Fruit fly (Drosophila melanogaster) whole organism, embryonic: Measurements from ENCODE around the gene gNacalpha.

ENCODE experiments used
- Atf6 ChIP-seq: fragments of 200-800 bp; sonication (Bioruptor generic); IDR thresholded peaks from 2 replicates; pipeline ENCODE4 v1.3.6; 2022; ENCODE audit warnings: missing biosample characterization, missing genetic modification characterization
- Awh ChIP-seq: fragments of 200-800 bp; sonication (Bioruptor generic); IDR thresholded peaks from 2 replicates; pipeline ENCODE4, ENCODE4 v1.3.6; 2022; ENCODE audit warnings: missing biosample characterization, missing genetic modification characterization
- CG10274 ChIP-seq: fragments of 200-800 bp; sonication (Bioruptor generic); optimal IDR thresholded peaks from 3 replicates; lab custom pipeline; 2017; ENCODE audit warnings: missing biosample characterization, mild to moderate bottlenecking, missing genetic modification characterization
- CG10543 ChIP-seq: fragments of 200-800 bp; sonication (Bioruptor generic); optimal IDR thresholded peaks from 3 replicates; lab custom pipeline; 2017; ENCODE audit warnings: missing biosample characterization, mild to moderate bottlenecking, missing genetic modification characterization, moderate library complexity
- CG10654 ChIP-seq: fragments of 200-800 bp; sonication (Bioruptor generic); optimal IDR thresholded peaks from 2 replicates; lab custom pipeline; 2016; ENCODE audit warnings: missing biosample characterization, missing genetic modification characterization
- CG12659 ChIP-seq: fragments of 200-800 bp; sonication (Bioruptor generic); optimal IDR thresholded peaks from 3 replicates; lab custom pipeline; 2017; ENCODE audit warnings: mild to moderate bottlenecking, missing biosample characterization, missing genetic modification reagents, missing genetic modification characterization
- CG12942 ChIP-seq: fragments of 200-800 bp; sonication (Bioruptor generic); optimal IDR thresholded peaks from 3 replicates; lab custom pipeline; 2016; ENCODE audit warnings: missing biosample characterization, missing genetic modification characterization
- CG13775 ChIP-seq: fragments of 200-800 bp; sonication (Bioruptor generic); optimal IDR thresholded peaks from 3 replicates; lab custom pipeline; 2017; ENCODE audit warnings: missing biosample characterization, mild to moderate bottlenecking, missing genetic modification characterization
- CG14014 ChIP-seq: fragments of 200-800 bp; sonication (Bioruptor generic); IDR thresholded peaks from 2 replicates; pipeline ENCODE4 v1.3.6; 2022; ENCODE audit warnings: missing biosample characterization, missing genetic modification characterization
- CG15479 ChIP-seq: fragments of 200-800 bp; sonication (Bioruptor generic); optimal IDR thresholded peaks from 3 replicates; lab custom pipeline; 2019; ENCODE audit warnings: missing biosample characterization, mild to moderate bottlenecking, missing genetic modification characterization, moderate library complexity
- CG15514 ChIP-seq: fragments of 200-800 bp; sonication (Bioruptor generic); optimal IDR thresholded peaks from 3 replicates; lab custom pipeline; 2017; ENCODE audit warnings: missing biosample characterization, missing genetic modification characterization, mild to moderate bottlenecking, moderate library complexity, missing genetic modification reagents
- CG17612 ChIP-seq: fragments of 200-800 bp; sonication (Bioruptor generic); IDR thresholded peaks from 2 replicates; pipeline ENCODE4 v1.3.6; 2022; ENCODE audit warnings: missing biosample characterization, missing genetic modification characterization
- CG1832 ChIP-seq: fragments of 200-800 bp; sonication (Bioruptor generic); optimal IDR thresholded peaks from 2 replicates; lab custom pipeline; 2017; ENCODE audit warnings: missing biosample characterization, mild to moderate bottlenecking, missing genetic modification characterization, inconsistent platforms
- CG2202 ChIP-seq: fragments of 200-800 bp; sonication (Bioruptor generic); optimal IDR thresholded peaks from 2 replicates; lab custom pipeline; 2018; ENCODE audit warnings: missing biosample characterization, mild to moderate bottlenecking, missing genetic modification characterization
- CG33213 ChIP-seq: fragments of 200-800 bp; sonication (Bioruptor generic); optimal IDR thresholded peaks from 3 replicates; lab custom pipeline; 2016; ENCODE audit warnings: missing biosample characterization, missing genetic modification characterization
- CG3407 ChIP-seq: fragments of 200-800 bp; sonication (Bioruptor generic); optimal IDR thresholded peaks from 2 replicates; lab custom pipeline; 2018; ENCODE audit warnings: missing biosample characterization, mild to moderate bottlenecking, missing genetic modification characterization
- CG42726 ChIP-seq: fragments of 200-800 bp; sonication (Bioruptor generic); IDR thresholded peaks from 2 replicates; pipeline ENCODE4 v1.3.6; 2022; ENCODE audit warnings: missing biosample characterization, missing genetic modification characterization; ENCODE audit not compliant: partially characterized antibody
- CG6813 ChIP-seq: fragments of 200-800 bp; sonication (Bioruptor generic); optimal IDR thresholded peaks from 2 replicates; lab custom pipeline; 2017; ENCODE audit warnings: missing biosample characterization, missing genetic modification characterization, mild to moderate bottlenecking, moderate library complexity, missing genetic modification reagents
- CG8388 ChIP-seq: fragments of 200-800 bp; sonication (Bioruptor generic); optimal IDR thresholded peaks from 2 replicates; lab custom pipeline; 2019; ENCODE audit warnings: missing biosample characterization, mild to moderate bottlenecking, missing genetic modification characterization, moderate library complexity
- CG9609 ChIP-seq: fragments of 200-800 bp; sonication (Bioruptor generic); optimal IDR thresholded peaks from 3 replicates; lab custom pipeline; 2016; ENCODE audit warnings: missing biosample characterization, missing genetic modification characterization
- CG9797 ChIP-seq: fragments of 200-800 bp; sonication (Bioruptor generic); optimal IDR thresholded peaks from 3 replicates; lab custom pipeline; 2018; ENCODE audit warnings: missing biosample characterization, mild to moderate bottlenecking, missing genetic modification characterization
- D19B ChIP-seq: fragments of 200-800 bp; sonication (Bioruptor generic); optimal IDR thresholded peaks from 2 replicates; lab custom pipeline; 2017; ENCODE audit warnings: missing biosample characterization, mild to moderate bottlenecking, missing genetic modification characterization
- Dll ChIP-seq: fragments of 200-800 bp; sonication (Bioruptor generic); IDR thresholded peaks from 4 replicates; pipeline ENCODE4 v1.3.6; 2022; ENCODE audit warnings: missing biosample characterization, missing genetic modification characterization; ENCODE audit not compliant: partially characterized antibody
- Dp ChIP-seq: fragments of 200-800 bp; sonication (Bioruptor generic); optimal IDR thresholded peaks from 2 replicates; lab custom pipeline; 2018; ENCODE audit warnings: missing biosample characterization, mild to moderate bottlenecking, missing genetic modification characterization, moderate library complexity
- Fer1 ChIP-seq: fragments of 200-800 bp; sonication (Bioruptor generic); optimal IDR thresholded peaks from 2 replicates; lab custom pipeline; 2017; ENCODE audit warnings: missing biosample characterization, mild to moderate bottlenecking, missing genetic modification characterization
- H2.0 ChIP-seq: fragments of 200-800 bp; sonication (Bioruptor generic); IDR thresholded peaks from 2 replicates; pipeline ENCODE4 v1.3.6; 2022; ENCODE audit warnings: missing biosample characterization, missing genetic modification characterization
- HLH54F ChIP-seq: fragments of 200-800 bp; sonication (Bioruptor generic); optimal IDR thresholded peaks from 3 replicates; lab custom pipeline; 2016; ENCODE audit warnings: missing biosample characterization, missing genetic modification characterization
- Hey ChIP-seq: fragments of 200-800 bp; sonication (Bioruptor generic); optimal IDR thresholded peaks from 3 replicates; lab custom pipeline; 2018; ENCODE audit warnings: missing biosample characterization, mild to moderate bottlenecking, missing genetic modification characterization
- HmgZ ChIP-seq: fragments of 200-800 bp; sonication (Bioruptor generic); optimal IDR thresholded peaks from 2 replicates; lab custom pipeline; 2018; ENCODE audit warnings: missing biosample characterization, mild to moderate bottlenecking, missing genetic modification characterization
- Kr ChIP-seq: fragments of 200-800 bp; sonication (Bioruptor generic); optimal IDR thresholded peaks from 2 replicates; lab custom pipeline; 2017; ENCODE audit warnings: missing biosample characterization, mild to moderate bottlenecking, missing genetic modification characterization
- Rx ChIP-seq: fragments of 200-800 bp; sonication (Bioruptor generic); IDR thresholded peaks from 2 replicates; pipeline ENCODE4 v1.3.6; 2022; ENCODE audit warnings: missing biosample characterization, missing genetic modification characterization
- Sox100B ChIP-seq: fragments of 200-800 bp; sonication (Bioruptor generic); optimal IDR thresholded peaks from 3 replicates; lab custom pipeline; 2018; ENCODE audit warnings: missing biosample characterization, mild to moderate bottlenecking, missing genetic modification characterization
- Stat92E ChIP-seq, 3 experiments: fragments of >200 bp in 2 of 3; fragments of 200-800 bp in 1 of 3; sonication (Bioruptor generic) in 1 of 3; optimal IDR thresholded peaks; 2 replicates each; lab custom pipeline; 2017 to 2019; ENCODE audit warnings: missing biosample characterization in 3 of 3, missing genetic modification characterization in 3 of 3, mild to moderate bottlenecking in 1 of 3, moderate library complexity in 1 of 3
- amos ChIP-seq: fragments of 200-800 bp; sonication (Bioruptor generic); IDR thresholded peaks from 2 replicates; pipeline ENCODE4 v1.3.6; 2022; ENCODE audit warnings: missing biosample characterization, missing genetic modification characterization; ENCODE audit not compliant: partially characterized antibody
- dan ChIP-seq: fragments of 200-800 bp; sonication (Bioruptor generic); IDR thresholded peaks from 2 replicates; pipeline ENCODE4 v1.3.6; 2022; ENCODE audit warnings: missing biosample characterization, missing genetic modification characterization
- eve ChIP-seq, 2 experiments: fragments of >200 bp; optimal IDR thresholded peaks; 2 replicates each; lab custom pipeline; 2017; ENCODE audit warnings: missing biosample characterization in 2 of 2, missing genetic modification characterization in 2 of 2
- eyg ChIP-seq: fragments of 200-800 bp; sonication (Bioruptor generic); optimal IDR thresholded peaks from 3 replicates; lab custom pipeline; 2016; ENCODE audit warnings: missing biosample characterization, missing genetic modification characterization
- fd3F ChIP-seq: fragments of 200-800 bp; sonication (Bioruptor generic); optimal IDR thresholded peaks from 2 replicates; lab custom pipeline; 2018; ENCODE audit warnings: missing biosample characterization, mild to moderate bottlenecking, missing genetic modification characterization, moderate library complexity
- kay ChIP-seq: fragments of 200-800 bp; sonication (Bioruptor generic); optimal IDR thresholded peaks from 2 replicates; lab custom pipeline; 2016; ENCODE audit warnings: missing biosample characterization, missing genetic modification characterization
- nom ChIP-seq: fragments of 200-800 bp; sonication (Bioruptor generic); optimal IDR thresholded peaks from 2 replicates; lab custom pipeline; 2017; ENCODE audit warnings: missing biosample characterization, missing genetic modification characterization, mild to moderate bottlenecking, moderate library complexity, missing genetic modification reagents
- prd ChIP-seq, 3 experiments: fragments of >200 bp in 2 of 3; fragments of 200-800 bp in 1 of 3; sonication (Bioruptor generic) in 1 of 3; optimal IDR thresholded peaks in 2 of 3; IDR thresholded peaks in 1 of 3; 2 replicates in 2 of 3; 3 replicates in 1 of 3; pipeline versions ENCODE4 v1.3.6 to Lab custom; 2017 to 2022; ENCODE audit warnings: missing biosample characterization in 1 of 3, missing genetic modification characterization in 1 of 3
- ranshi ChIP-seq: fragments of 200-800 bp; sonication (Bioruptor generic); IDR thresholded peaks from 2 replicates; pipeline ENCODE4 v1.3.6; 2022; ENCODE audit warnings: missing biosample characterization, missing genetic modification characterization
- sd ChIP-seq: fragments of 200-800 bp; sonication (Bioruptor generic); optimal IDR thresholded peaks from 3 replicates; lab custom pipeline; 2018; ENCODE audit warnings: missing biosample characterization, mild to moderate bottlenecking, missing genetic modification characterization, moderate library complexity
- sens ChIP-seq: fragments of 200-800 bp; sonication (Bioruptor generic); peaks from one replicate; lab custom pipeline; 2016; ENCODE audit warnings: missing biosample characterization, missing genetic modification characterization
- sim ChIP-seq: fragments of 200-800 bp; sonication (Bioruptor generic); IDR thresholded peaks from 2 replicates; pipeline ENCODE4 v1.3.6; 2022; ENCODE audit warnings: missing biosample characterization, missing genetic modification characterization
- sr ChIP-seq: fragments of 200-800 bp; sonication (Bioruptor generic); IDR thresholded peaks from 3 replicates; pipeline ENCODE4 v1.3.6; 2022; ENCODE audit warnings: missing biosample characterization, missing genetic modification characterization
- tup ChIP-seq: fragments of 200-800 bp; sonication (Bioruptor generic); optimal IDR thresholded peaks from 2 replicates; lab custom pipeline; 2016; ENCODE audit warnings: missing biosample characterization, mild to moderate bottlenecking, missing genetic modification characterization, moderate library complexity
- usp ChIP-seq: fragments of >200 bp; optimal IDR thresholded peaks from 2 replicates; lab custom pipeline; 2017; ENCODE audit warnings: missing biosample characterization, missing genetic modification characterization

gNacalpha gene

DNA sequence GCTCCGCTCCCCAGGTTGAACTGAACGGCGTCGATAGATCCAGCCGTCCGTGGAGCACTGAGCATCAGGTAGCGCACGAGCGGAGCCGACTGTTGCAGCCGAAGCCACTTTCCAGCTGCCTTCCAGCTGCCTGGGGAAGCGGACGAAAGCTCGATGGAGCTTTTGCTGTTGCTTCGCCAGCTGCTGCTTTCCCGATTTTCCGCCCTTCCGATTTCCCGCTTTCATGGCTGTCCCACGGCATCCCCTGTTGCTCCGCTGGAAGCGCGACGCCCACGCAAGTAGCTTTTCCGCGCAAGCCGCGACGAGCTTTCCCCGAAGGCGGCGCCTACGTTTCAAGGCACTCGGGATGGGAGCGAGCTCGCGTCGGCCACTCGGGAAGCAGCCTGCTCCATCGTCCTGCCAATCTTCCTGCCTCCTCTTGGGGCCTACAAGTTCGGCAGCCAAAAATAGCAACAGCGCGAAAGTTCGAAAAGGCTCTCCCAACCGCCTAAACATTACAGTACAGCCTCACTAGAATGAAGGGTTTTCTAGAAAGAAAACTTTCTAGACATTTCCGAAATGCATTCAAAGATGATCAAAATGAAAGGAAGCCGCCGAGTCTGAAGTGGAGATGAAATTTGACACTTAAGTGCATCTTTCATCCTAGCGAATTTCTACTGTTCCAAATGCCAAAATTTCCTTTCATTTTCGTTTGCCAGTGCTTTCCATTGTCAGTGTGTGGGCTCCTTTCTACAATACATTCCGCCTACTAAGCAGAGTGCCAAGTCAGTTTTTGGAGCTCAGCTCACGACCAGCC is 6.3 kb downstream of the gNacalpha start (continued):
- no peak for TF ChIP-seq nom (GFP tag; lab: Kevin White, UChicago)
- no peak for TF ChIP-seq CG1832 (GFP tag; lab: Kevin White, UChicago)
- TF ChIP-seq sens = peak; percentile 29
- TF ChIP-seq prd (optimal IDR thresholded peaks at IDR 0.05; lab: Kevin White, UChicago) = no peak
- TF ChIP-seq prd (GFP tag; IDR thresholded peaks at IDR 0.05; lab: Robert Waterston, UW) = 0 out of 3 replicates have a peak, but pooled peaks have one; percentile 27
- 0 out of 2 replicates have a peak, but pooled peaks have one; percentile 12 for TF ChIP-seq amos (GFP tag; lab: Robert Waterston, UW)
- TF ChIP-seq Rx (GFP tag; lab: Robert Waterston, UW) = no peak
- no peak for TF ChIP-seq usp (GFP tag; lab: Kevin White, UChicago)
- TF ChIP-seq Dp (GFP tag; lab: Kevin White, UChicago) = no peak
- TF ChIP-seq CG15479 (GFP tag; lab: Kevin White, UChicago) = no peak
- no peak for TF ChIP-seq CG17612 (GFP tag; lab: Robert Waterston, UW)
- TF ChIP-seq Hey (tag; lab: Kevin White, UChicago) = no peak
- TF ChIP-seq CG10543 (GFP tag; lab: Kevin White, UChicago) = peak; percentile 12
- TF ChIP-seq CG9797 (GFP tag; lab: Kevin White, UChicago) = no peak
- peak; percentile 56; the same call in 2 of the 3 replicates for TF ChIP-seq sr (GFP tag; lab: Robert Waterston, UW)
- peak; percentile 70 for TF ChIP-seq CG14014 (GFP tag; lab: Robert Waterston, UW)
- TF ChIP-seq HmgZ (tag; lab: Kevin White, UChicago) = peak; percentile 10
- no peak for TF ChIP-seq CG13775 (GFP tag; lab: Kevin White, UChicago)
- TF ChIP-seq CG8388 (GFP tag; lab: Kevin White, UChicago) = no peak
- TF ChIP-seq CG33213 (GFP tag; lab: Kevin White, UChicago) = no peak
- no peak for TF ChIP-seq Dll
- no peak for TF ChIP-seq kay (GFP tag; lab: Kevin White, UChicago)
- TF ChIP-seq HLH54F (GFP tag; lab: Kevin White, UChicago) = no peak
- TF ChIP-seq CG9609 (GFP tag; lab: Kevin White, UChicago) = no peak
- no peak for TF ChIP-seq Awh (GFP tag; lab: Robert Waterston, UW)
- no peak for TF ChIP-seq Kr
- TF ChIP-seq CG2202 (tag; lab: Kevin White, UChicago) = no peak
- TF ChIP-seq CG10274 (GFP tag; lab: Kevin White, UChicago) = no peak
- no peak for TF ChIP-seq fd3F
- no peak for TF ChIP-seq CG3407
- TF ChIP-seq sd (tag; lab: Kevin White, UChicago) = no peak
- TF ChIP-seq Fer1 (GFP tag; lab: Kevin White, UChicago) = peak; percentile 29
- peak; percentile 12 for TF ChIP-seq D19B
- TF ChIP-seq H2.0 = no peak
- no peak for TF ChIP-seq dan (GFP tag; lab: Robert Waterston, UW)
- TF ChIP-seq CG12942 (GFP tag; lab: Kevin White, UChicago) = no peak
- peak; percentile 17 for TF ChIP-seq CG6813 (GFP tag; lab: Kevin White, UChicago)
- TF ChIP-seq eyg (GFP tag; lab: Kevin White, UChicago) = no peak
- no peak for TF ChIP-seq Sox100B (GFP tag; lab: Kevin White, UChicago)
- TF ChIP-seq ranshi (GFP tag; lab: Robert Waterston, UW) = peak; percentile 47; the same call in 1 of the 2 replicates
- TF ChIP-seq tup (GFP tag; lab: Kevin White, UChicago) = no peak
- TF ChIP-seq CG42726 (GFP tag; lab: Robert Waterston, UW) = no peak
- no peak for TF ChIP-seq CG10654 (GFP tag; lab: Kevin White, UChicago)
- no peak for TF ChIP-seq Stat92E (GFP tag; optimal IDR thresholded peaks at IDR 0.05; lab: Kevin White, UChicago)
- TF ChIP-seq CG12659 (GFP tag; lab: Kevin White, UChicago) = no peak
- TF ChIP-seq Atf6 (GFP tag; lab: Robert Waterston, UW) = peak; percentile 68; the same call in 1 of the 2 replicates
- TF ChIP-seq sim (GFP tag; lab: Robert Waterston, UW) = no peak
- no peak for TF ChIP-seq eve (GFP tag; optimal IDR thresholded peaks at IDR 0.05; lab: Kevin White, UChicago)
- no peak for TF ChIP-seq CG15514
